Worm (Caenorhabditis elegans): ENCODE results near the gene D1086.18.

DNA sequence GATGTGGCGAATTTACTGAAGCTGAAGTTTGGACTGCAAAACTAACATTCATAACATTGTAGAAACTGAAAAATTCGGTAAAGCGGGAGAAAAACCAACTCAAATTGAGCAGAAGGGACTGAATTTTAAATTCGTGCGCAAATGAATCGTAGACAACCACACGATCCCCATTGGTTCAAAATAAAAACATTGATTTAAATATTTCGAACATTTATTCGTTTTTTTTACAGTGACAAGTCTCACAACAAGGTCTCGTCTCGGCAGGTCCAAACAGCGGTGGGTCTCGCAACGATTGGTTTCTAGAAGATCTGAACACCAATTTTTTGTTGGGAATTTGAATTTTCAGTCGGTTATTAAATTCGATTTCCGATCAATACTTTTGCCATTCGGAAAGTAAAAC lies at the start of gene D1086.18:
- TF ChIP-seq nhr-85 (tag) (no peak), mdl-1 (tag; optimal IDR thresholded peaks at IDR 0.05) (no peak), tbx-2 (tag; optimal IDR thresholded peaks at IDR 0.05) (no peak), pqm-1 (tag; optimal IDR thresholded peaks at IDR 0.05) (no peak), aha-1 (tag; optimal IDR thresholded peaks at IDR 0.05) (no peak), ztf-4 (tag; optimal IDR thresholded peaks at IDR 0.05) (no peak), fkh-10 (GFP tag; optimal IDR thresholded peaks at IDR 0.05) (no peak), unc-62 (GFP tag; optimal IDR thresholded peaks at IDR 0.05) (no peak), dpl-1 (GFP tag; optimal IDR thresholded peaks at IDR 0.05) (no peak)
